Worm (Caenorhabditis elegans): Measurements from ENCODE around the gene mltn-1.

DNA sequence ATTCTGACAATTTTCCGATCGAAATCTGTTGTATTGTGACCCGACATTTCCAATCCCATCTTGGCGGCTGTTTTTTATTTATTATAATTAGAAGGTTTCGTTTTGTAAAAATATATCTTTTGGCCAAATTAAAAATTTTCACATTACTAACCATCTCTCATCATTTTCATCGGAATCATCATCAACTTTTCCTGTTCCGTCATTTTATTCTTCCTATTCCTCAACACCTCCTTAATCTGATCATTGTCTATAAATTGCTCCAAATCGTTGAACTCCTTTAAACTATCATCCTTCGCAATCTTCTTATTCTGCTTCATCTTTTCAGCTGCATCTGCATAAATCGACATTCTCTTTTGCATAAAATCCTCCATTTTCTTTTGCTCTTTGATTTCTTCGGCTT, 2.7 kb downstream of the mltn-1 start:
- TF ChIP-seq jun-1 (tag; optimal IDR thresholded peaks at IDR 0.05) (no peak), ZK546.5 (tag; optimal IDR thresholded peaks at IDR 0.05) (no peak), nhr-12 (tag; optimal IDR thresholded peaks at IDR 0.05) (no peak), elt-2 (tag; optimal IDR thresholded peaks at IDR 0.05) (no peak), unc-62 (GFP tag; optimal IDR thresholded peaks at IDR 0.05) (no peak), pqm-1 (tag; optimal IDR thresholded peaks at IDR 0.05) (no peak), lin-39 (tag; optimal IDR thresholded peaks at IDR 0.05) (no peak), aly-2 (tag; optimal IDR thresholded peaks at IDR 0.05) (no peak), nhr-28 (tag; optimal IDR thresholded peaks at IDR 0.05) (no peak), tbx-2 (tag; optimal IDR thresholded peaks at IDR 0.05) (no peak), ceh-82 (tag; optimal IDR thresholded peaks at IDR 0.05) (no peak), unc-39 (tag; optimal IDR thresholded peaks at IDR 0.05) (no peak), fkh-10 (GFP tag; optimal IDR thresholded peaks at IDR 0.05) (no peak)

All from whole organism, L3 larva.